Worm (Caenorhabditis elegans): ENCODE results near the gene lyst-1.

The lyst-1 gene

ce11 chrX:12154055-12154898 lies 13.3 kb upstream of the lyst-1 start, which contains the start of gene mfsd-11:
Gene mfsd-11, minus strand, starts transcription at chrX:12154105.
- TF ChIP-seq ccch-3 (GFP tag; optimal IDR thresholded peaks at IDR 0.05) (no peak), let-607 (tag; optimal IDR thresholded peaks at IDR 0.05) (no peak), pha-4 (tag; optimal IDR thresholded peaks at IDR 0.05) (no peak), nhr-80 (tag; optimal IDR thresholded peaks at IDR 0.05) (peak; percentile 9), tlf-1 (GFP tag; optimal IDR thresholded peaks at IDR 0.05) (no peak), lir-1 (GFP tag; conservative IDR thresholded peaks at IDR 0.05) (no peak)

DNA sequence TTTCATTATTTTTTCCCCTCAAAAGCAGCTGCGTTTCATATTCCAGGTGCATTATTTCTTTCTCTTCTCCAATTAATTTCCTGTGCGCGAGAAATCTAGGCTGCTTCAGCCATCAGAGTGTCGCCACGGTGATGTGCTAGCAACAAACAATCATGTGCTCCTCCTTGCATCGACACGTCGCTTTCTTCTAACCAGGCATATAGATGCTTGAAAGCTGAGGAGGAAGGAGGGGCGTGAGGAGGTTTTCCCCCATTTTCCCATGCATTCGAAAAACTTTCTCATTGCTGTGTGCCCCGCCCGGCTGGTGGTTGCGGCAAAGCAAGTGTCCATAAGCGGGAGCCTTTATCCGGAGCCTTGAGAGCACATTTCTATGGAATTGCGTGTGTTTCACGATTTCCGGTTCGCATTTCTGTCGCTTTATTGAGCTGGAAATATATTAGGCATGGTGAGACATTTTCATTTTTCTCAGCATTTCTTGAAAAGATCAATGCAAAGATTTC lies 8.7 kb upstream of the lyst-1 start, which contains the start of gene znf-474:
Gene znf-474, plus strand, starts transcription at position 287 of the 500 bp plus-strand sequence.
- TF ChIP-seq madf-8 (GFP tag; conservative IDR thresholded peaks at IDR 0.05) (no peak), F33H1.4 (GFP tag; IDR thresholded peaks at IDR 0.05) (no peak), madf-10 (tag; optimal IDR thresholded peaks at IDR 0.05) (no peak), Y53G8AR.9 (GFP tag; conservative IDR thresholded peaks at IDR 0.05) (no peak), fkh-3 (tag; optimal IDR thresholded peaks at IDR 0.05) (no peak), attf-6 (GFP tag; IDR thresholded peaks at IDR 0.05) (no peak), tbx-9 (tag; optimal IDR thresholded peaks at IDR 0.05; ENCODE audit: borderline replicate concordance) (no peak), die-1 (tag; optimal IDR thresholded peaks at IDR 0.05) (no peak), ama-1 (optimal IDR thresholded peaks at IDR 0.05) (no peak), ama-1 (GFP tag; optimal IDR thresholded peaks at IDR 0.05) (no peak), ztf-25 (GFP tag; IDR thresholded peaks at IDR 0.05) (no peak), C06A6.2 (GFP tag; conservative IDR thresholded peaks at IDR 0.05) (no peak), bed-2 (GFP tag; IDR thresholded peaks at IDR 0.05) (no peak), ekl-4 (GFP tag; IDR thresholded peaks at IDR 0.05) (no peak), pbrm-1 (GFP tag; IDR thresholded peaks at IDR 0.05) (no peak), hmg-20 (GFP tag; IDR thresholded peaks at IDR 0.05) (no peak), T07F8.4 (tag; optimal IDR thresholded peaks at IDR 0.05) (no peak), atf-7 (tag; optimal IDR thresholded peaks at IDR 0.05) (no peak)

ce11 chrX:12146453-12147085 lies 5.6 kb upstream of the lyst-1 start, which contains the start of gene pycr-1:
Gene pycr-1, plus strand, starts transcription at chrX:12146832.
- TF ChIP-seq tlf-1 (GFP tag; optimal IDR thresholded peaks at IDR 0.05) (no peak), nhr-80 (tag; optimal IDR thresholded peaks at IDR 0.05) (peak; percentile 63)

DNA sequence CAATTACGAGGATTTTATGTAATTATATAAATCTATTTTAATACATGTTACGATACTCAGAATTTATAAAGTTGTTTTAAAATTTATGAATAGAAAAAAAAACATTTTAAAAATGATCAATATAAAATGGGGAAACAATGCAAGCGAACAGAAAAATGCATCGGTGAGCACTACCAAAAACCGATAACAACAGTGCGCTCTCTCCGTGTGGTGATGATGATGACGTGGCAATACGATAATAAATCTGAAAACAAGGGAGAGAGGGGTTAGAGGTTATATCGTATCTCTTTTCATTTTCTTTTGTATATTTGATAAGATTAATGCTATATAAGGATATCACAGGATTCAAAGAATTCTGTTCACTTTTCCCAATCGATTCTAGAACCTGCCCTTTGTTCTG lies 5.0 kb upstream of the lyst-1 start:
- TF ChIP-seq atf-7 (tag; optimal IDR thresholded peaks at IDR 0.05): no peak
- TF ChIP-seq mes-4 (tag; optimal IDR thresholded peaks at IDR 0.05): no peak
- no peak for TF ChIP-seq F57C9.4 (tag; optimal IDR thresholded peaks at IDR 0.05)
- TF ChIP-seq akir-1 (GFP tag; optimal IDR thresholded peaks at IDR 0.05): no peak
- no peak for TF ChIP-seq D2030.7 (GFP tag; IDR thresholded peaks at IDR 0.05)
- no peak for TF ChIP-seq mel-28 (tag; optimal IDR thresholded peaks at IDR 0.05; ENCODE audit: borderline replicate concordance)
- TF ChIP-seq hmg-20 (GFP tag; IDR thresholded peaks at IDR 0.05): no peak
- no peak for TF ChIP-seq ceh-100 (GFP tag; IDR thresholded peaks at IDR 0.05)
- no peak for TF ChIP-seq nfya-1 (tag; optimal IDR thresholded peaks at IDR 0.05; ENCODE audit: borderline replicate concordance, insufficient read depth)
- TF ChIP-seq nhr-90 (tag; optimal IDR thresholded peaks at IDR 0.05): no peak
- TF ChIP-seq ztf-25 (GFP tag; IDR thresholded peaks at IDR 0.05): no peak
- no peak for TF ChIP-seq Y67H2A.10 (GFP tag; conservative IDR thresholded peaks at IDR 0.05)
- no peak for TF ChIP-seq Y53G8AR.9 (GFP tag; conservative IDR thresholded peaks at IDR 0.05)
- TF ChIP-seq tlf-1 (GFP tag; optimal IDR thresholded peaks at IDR 0.05): no peak
- TF ChIP-seq ztf-3 (GFP tag; optimal IDR thresholded peaks at IDR 0.05): no peak
- TF ChIP-seq unc-130 (GFP tag; optimal IDR thresholded peaks at IDR 0.05): no peak
